Worm (Caenorhabditis elegans) whole organism, L1 larva: ENCODE results near the gene C06E4.2.

ENCODE experiments used
- aly-2 ChIP-seq: fragments of 150-350 bp; optimal IDR thresholded peaks from 2 replicates; lab custom pipeline; 2014; ENCODE audit warnings: missing biosample characterization, missing genetic modification characterization
- ama-1 ChIP-seq: fragments of 150-350 bp; optimal IDR thresholded peaks from 2 replicates; lab custom pipeline; 2014
- ces-1 ChIP-seq: fragments of 150-350 bp; optimal IDR thresholded peaks from 2 replicates; lab custom pipeline; 2014; ENCODE audit warnings: missing biosample characterization, missing genetic modification reagents, missing genetic modification characterization
- egl-27 ChIP-seq, 2 experiments: fragments of 150-350 bp in 1 of 2; sonication (generic microtip); optimal IDR thresholded peaks; 3 replicates each; lab custom pipeline; 2017 to 2018; ENCODE audit warnings: missing biosample characterization in 2 of 2, missing genetic modification characterization in 2 of 2, missing genetic modification reagents in 2 of 2
- fkh-10 ChIP-seq: sonication (generic microtip); optimal IDR thresholded peaks from 2 replicates; lab custom pipeline; 2017; ENCODE audit warnings: missing biosample characterization, missing genetic modification reagents, missing genetic modification characterization
- fos-1 ChIP-seq: fragments of 150-350 bp; optimal IDR thresholded peaks from 2 replicates; lab custom pipeline; 2014; ENCODE audit warnings: missing biosample characterization, missing genetic modification characterization
- lsy-2 ChIP-seq, 2 experiments: fragments of 150-350 bp; optimal IDR thresholded peaks; 2 replicates each; lab custom pipeline; 2014; ENCODE audit warnings: missing biosample characterization in 2 of 2, missing genetic modification characterization in 2 of 2
- nhr-11 ChIP-seq: fragments of 150-350 bp; optimal IDR thresholded peaks from 2 replicates; lab custom pipeline; 2014; ENCODE audit warnings: missing biosample characterization, missing genetic modification characterization
- nhr-19 ChIP-seq: fragments of 200-800 bp; sonication (Bioruptor generic); conservative IDR thresholded peaks from 2 replicates; pipeline ENCODE4 v1.3.6; 2022; ENCODE audit warnings: missing genetic modification characterization, missing compliant biosample characterization
- nhr-237 ChIP-seq: fragments of 150-350 bp; optimal IDR thresholded peaks from 2 replicates; lab custom pipeline; 2014; ENCODE audit warnings: missing biosample characterization, missing genetic modification characterization
- snpc-4 ChIP-seq: fragments of 150-350 bp; optimal IDR thresholded peaks from 2 replicates; lab custom pipeline; 2014; ENCODE audit warnings: missing biosample characterization, missing genetic modification characterization
- unc-86 ChIP-seq: sonication (generic microtip); optimal IDR thresholded peaks from 2 replicates; lab custom pipeline; 2016; ENCODE audit warnings: missing genetic modification characterization, missing compliant biosample characterization
- ztf-4 ChIP-seq: fragments of 150-350 bp; optimal IDR thresholded peaks from 2 replicates; lab custom pipeline; 2014; ENCODE audit warnings: missing biosample characterization, missing genetic modification characterization

ce11 chrIV:7291066-7291465 is 14.3 kb downstream of the C06E4.2 start:
- TF ChIP-seq ztf-4 (tag; lab: Kevin White, UChicago), result no peak
- no peak for TF ChIP-seq ama-1
- no peak for TF ChIP-seq aly-2 (tag; lab: Kevin White, UChicago)
- no peak for TF ChIP-seq unc-86 (tag; lab: Kevin White, UChicago)
- TF ChIP-seq fkh-10 (GFP tag; lab: Kevin White, UChicago), result no peak
- TF ChIP-seq egl-27 (tag; optimal IDR thresholded peaks at IDR 0.05; lab: Kevin White, UChicago), result no peak
- no peak for TF ChIP-seq snpc-4 (tag; lab: Kevin White, UChicago)
- TF ChIP-seq lsy-2 (tag; optimal IDR thresholded peaks at IDR 0.05; lab: Kevin White, UChicago), result no peak
- TF ChIP-seq ces-1 (GFP tag; lab: Kevin White, UChicago), result no peak
- TF ChIP-seq fos-1 (tag; lab: Kevin White, UChicago), result no peak
- no peak for TF ChIP-seq nhr-19
- TF ChIP-seq nhr-237 (tag; lab: Kevin White, UChicago), result no peak
- TF ChIP-seq nhr-11, result no peak
